Fruit fly (Drosophila melanogaster) whole organism, embryonic: ENCODE results near the gene Cand1.
A peak's percentile ranks its signal among the peaks of the same experiment; 100 is the strongest.

ENCODE experiments used
- CG1024 ChIP-seq: fragments of 200-800 bp; sonication (Bioruptor generic); IDR thresholded peaks from 2 replicates; pipeline ENCODE4 v1.3.6; 2022; ENCODE audit warnings: missing biosample characterization, missing genetic modification characterization
- CG10979 ChIP-seq: fragments of 200-800 bp; sonication (Bioruptor generic); optimal IDR thresholded peaks from 2 replicates; lab custom pipeline; 2018; ENCODE audit warnings: missing biosample characterization, mild to moderate bottlenecking, missing genetic modification characterization, moderate library complexity
- CG12299 ChIP-seq: fragments of 200-800 bp; sonication (Bioruptor generic); optimal IDR thresholded peaks from 2 replicates; lab custom pipeline; 2018; ENCODE audit warnings: missing biosample characterization, mild to moderate bottlenecking, missing genetic modification characterization
- CG12769 ChIP-seq: fragments of 200-800 bp; sonication (Bioruptor generic); optimal IDR thresholded peaks from 2 replicates; lab custom pipeline; 2019; ENCODE audit warnings: missing biosample characterization, mild to moderate bottlenecking, missing genetic modification characterization, moderate library complexity
- CG13775 ChIP-seq: fragments of 200-800 bp; sonication (Bioruptor generic); optimal IDR thresholded peaks from 3 replicates; lab custom pipeline; 2017; ENCODE audit warnings: missing biosample characterization, mild to moderate bottlenecking, missing genetic modification characterization
- CG14965 ChIP-seq: fragments of 200-800 bp; sonication (Bioruptor generic); optimal IDR thresholded peaks from 2 replicates; lab custom pipeline; 2016; ENCODE audit warnings: missing biosample characterization, missing genetic modification characterization, borderline replicate concordance
- CG15601 ChIP-seq: fragments of 200-800 bp; sonication (Bioruptor generic); optimal IDR thresholded peaks from 3 replicates; lab custom pipeline; 2019; ENCODE audit warnings: missing biosample characterization, mild to moderate bottlenecking, missing genetic modification characterization, moderate library complexity
- CG16813 ChIP-seq: fragments of 200-800 bp; sonication (Bioruptor generic); IDR thresholded peaks from 3 replicates; pipeline ENCODE4 v1.3.6; 2022; ENCODE audit warnings: missing biosample characterization, missing genetic modification characterization; ENCODE audit not compliant: partially characterized antibody
- CG17328 ChIP-seq: fragments of 200-800 bp; sonication (Bioruptor generic); IDR thresholded peaks from 2 replicates; pipeline ENCODE4 v1.3.6; 2022; ENCODE audit warnings: missing biosample characterization, missing genetic modification characterization
- CG17361 ChIP-seq: fragments of 200-800 bp; sonication (Bioruptor generic); IDR thresholded peaks from 3 replicates; pipeline ENCODE4 v1.3.6; 2022; ENCODE audit warnings: missing biosample characterization, missing genetic modification characterization
- CG17385 ChIP-seq: fragments of 200-800 bp; sonication (Bioruptor generic); optimal IDR thresholded peaks from 3 replicates; lab custom pipeline; 2018; ENCODE audit warnings: missing biosample characterization, mild to moderate bottlenecking, missing genetic modification characterization
- CG18011 ChIP-seq: fragments of 200-800 bp; sonication (Bioruptor generic); optimal IDR thresholded peaks from 2 replicates; lab custom pipeline; 2017; ENCODE audit warnings: missing biosample characterization, missing genetic modification characterization, mild to moderate bottlenecking, moderate library complexity, missing genotype
- CG2875 ChIP-seq: fragments of 200-800 bp; sonication (Bioruptor generic); optimal IDR thresholded peaks from 2 replicates; lab custom pipeline; 2017; ENCODE audit warnings: missing biosample characterization, mild to moderate bottlenecking, missing genetic modification characterization, missing genetic modification reagents
- CG2889 ChIP-seq: fragments of 200-800 bp; sonication (Bioruptor generic); IDR thresholded peaks from 3 replicates; pipeline ENCODE4 v1.3.6; 2022; ENCODE audit warnings: missing biosample characterization, missing genetic modification characterization
- CG32767 ChIP-seq: fragments of 200-800 bp; sonication (Bioruptor generic); IDR thresholded peaks from 2 replicates; pipeline ENCODE4 v1.3.6; 2022; ENCODE audit warnings: missing biosample characterization, missing genetic modification characterization
- CG34422 ChIP-seq: fragments of 200-800 bp; sonication (Bioruptor generic); IDR thresholded peaks from 3 replicates; pipeline ENCODE4 v1.3.6; 2022; ENCODE audit warnings: missing biosample characterization, missing genetic modification characterization
- CG4707 ChIP-seq: fragments of 200-800 bp; sonication (Bioruptor generic); optimal IDR thresholded peaks from 2 replicates; lab custom pipeline; 2018; ENCODE audit warnings: missing biosample characterization, mild to moderate bottlenecking, missing genetic modification characterization, moderate library complexity
- CG4730 ChIP-seq: fragments of 200-800 bp; sonication (Bioruptor generic); IDR thresholded peaks from 2 replicates; pipeline ENCODE4 v1.3.6; 2022; ENCODE audit warnings: missing biosample characterization, missing genetic modification characterization
- CG6791 ChIP-seq: fragments of 200-800 bp; sonication (Bioruptor generic); IDR thresholded peaks from 3 replicates; pipeline ENCODE4 v1.3.6; 2022; ENCODE audit warnings: missing biosample characterization, missing genetic modification characterization; ENCODE audit not compliant: partially characterized antibody
- CG7786 ChIP-seq: fragments of 200-800 bp; sonication (Bioruptor generic); optimal IDR thresholded peaks from 2 replicates; lab custom pipeline; 2016; ENCODE audit warnings: missing biosample characterization, missing genetic modification characterization
- CG7987 ChIP-seq: fragments of 200-800 bp; sonication (Bioruptor generic); optimal IDR thresholded peaks from 2 replicates; lab custom pipeline; 2018; ENCODE audit warnings: missing biosample characterization, mild to moderate bottlenecking, missing genetic modification characterization, moderate library complexity
- CG8089 ChIP-seq: fragments of 200-800 bp; sonication (Bioruptor generic); optimal IDR thresholded peaks from 3 replicates; lab custom pipeline; 2016; ENCODE audit warnings: missing biosample characterization, missing genetic modification characterization
- CG9215 ChIP-seq: fragments of 200-800 bp; sonication (Bioruptor generic); IDR thresholded peaks from 2 replicates; pipeline ENCODE4 v1.3.6; 2022; ENCODE audit warnings: missing biosample characterization, missing genetic modification characterization
- Dll ChIP-seq: fragments of 200-800 bp; sonication (Bioruptor generic); IDR thresholded peaks from 4 replicates; pipeline ENCODE4 v1.3.6; 2022; ENCODE audit warnings: missing biosample characterization, missing genetic modification characterization; ENCODE audit not compliant: partially characterized antibody
- Dref ChIP-seq: fragments of 200-800 bp; sonication (Bioruptor generic); IDR thresholded peaks from 2 replicates; pipeline ENCODE4 v1.3.6; 2022; ENCODE audit warnings: missing biosample characterization, missing genetic modification characterization
- Hand ChIP-seq: fragments of 200-800 bp; sonication (Bioruptor generic); optimal IDR thresholded peaks from 2 replicates; lab custom pipeline; 2017; ENCODE audit warnings: mild to moderate bottlenecking, missing biosample characterization, missing genetic modification reagents, missing genetic modification characterization
- Hr51 ChIP-seq, 2 experiments: fragments of 200-800 bp; sonication (Bioruptor generic); optimal IDR thresholded peaks; 2 replicates in 1 of 2; 3 replicates in 1 of 2; lab custom pipeline; 2016 to 2018; ENCODE audit warnings: missing biosample characterization in 2 of 2, missing genetic modification characterization in 2 of 2, mild to moderate bottlenecking in 1 of 2, moderate library complexity in 1 of 2
- Lhr ChIP-seq: fragments of 200-800 bp; sonication (Bioruptor generic); optimal IDR thresholded peaks from 3 replicates; lab custom pipeline; 2017; ENCODE audit warnings: mild to moderate bottlenecking, missing biosample characterization, missing genetic modification reagents, missing genetic modification characterization
- Mad ChIP-seq: fragments of 200-800 bp; sonication (Bioruptor generic); optimal IDR thresholded peaks from 2 replicates; lab custom pipeline; 2016; ENCODE audit warnings: missing biosample characterization, missing genetic modification characterization
- Myb ChIP-seq: fragments of 200-800 bp; sonication (Bioruptor generic); optimal IDR thresholded peaks from 2 replicates; lab custom pipeline; 2016; ENCODE audit warnings: missing biosample characterization, missing genetic modification characterization
- NFAT ChIP-seq: fragments of 200-800 bp; sonication (Bioruptor generic); IDR thresholded peaks from 2 replicates; pipeline ENCODE4 v1.3.6; 2022; ENCODE audit warnings: missing biosample characterization, missing genetic modification characterization
- Trl ChIP-seq, 3 experiments: fragments of >200 bp in 2 of 3; fragments of 200-800 bp in 1 of 3; sonication (Bioruptor generic) in 1 of 3; optimal IDR thresholded peaks; 2 replicates in 1 of 3; 3 replicates in 2 of 3; lab custom pipeline; 2016 to 2017; ENCODE audit warnings: missing biosample characterization in 1 of 3, missing genetic modification characterization in 1 of 3
- YL-1 ChIP-seq: fragments of 200-800 bp; sonication (Bioruptor generic); optimal IDR thresholded peaks from 3 replicates; lab custom pipeline; 2017; ENCODE audit warnings: missing biosample characterization, mild to moderate bottlenecking, missing genetic modification characterization
- az2 ChIP-seq: fragments of 200-800 bp; sonication (Bioruptor generic); optimal IDR thresholded peaks from 3 replicates; lab custom pipeline; 2016; ENCODE audit warnings: missing biosample characterization, missing genetic modification characterization
- btn ChIP-seq: fragments of 200-800 bp; sonication (Bioruptor generic); optimal IDR thresholded peaks from 2 replicates; lab custom pipeline; 2016; ENCODE audit warnings: missing biosample characterization, missing genetic modification characterization
- cas ChIP-seq: fragments of 200-800 bp; sonication (Bioruptor generic); IDR thresholded peaks from 2 replicates; pipeline ENCODE4 v1.3.6; 2022; ENCODE audit warnings: missing biosample characterization, missing genetic modification characterization
- eyg ChIP-seq: fragments of 200-800 bp; sonication (Bioruptor generic); optimal IDR thresholded peaks from 3 replicates; lab custom pipeline; 2016; ENCODE audit warnings: missing biosample characterization, missing genetic modification characterization
- ind ChIP-seq: fragments of 200-800 bp; sonication (Bioruptor generic); optimal IDR thresholded peaks from 3 replicates; lab custom pipeline; 2016; ENCODE audit warnings: missing biosample characterization, missing genetic modification characterization
- nerfin-2 ChIP-seq: fragments of 200-800 bp; sonication (Bioruptor generic); IDR thresholded peaks from 2 replicates; pipeline ENCODE4 v1.3.6; 2022; ENCODE audit warnings: missing biosample characterization, missing genetic modification characterization; ENCODE audit not compliant: partially characterized antibody
- pros ChIP-seq: fragments of 200-800 bp; sonication (Bioruptor generic); optimal IDR thresholded peaks from 3 replicates; lab custom pipeline; 2019; ENCODE audit warnings: missing biosample characterization, mild to moderate bottlenecking, missing genetic modification characterization, moderate library complexity
- pzg ChIP-seq: fragments of 200-800 bp; sonication (Bioruptor generic); optimal IDR thresholded peaks from 3 replicates; lab custom pipeline; 2018; ENCODE audit warnings: missing biosample characterization, mild to moderate bottlenecking, missing genetic modification characterization, moderate library complexity
- scrt ChIP-seq: fragments of 200-800 bp; sonication (Bioruptor generic); optimal IDR thresholded peaks from 2 replicates; lab custom pipeline; 2018; ENCODE audit warnings: missing biosample characterization, mild to moderate bottlenecking, missing genetic modification characterization, moderate library complexity
- sens ChIP-seq: fragments of 200-800 bp; sonication (Bioruptor generic); peaks from one replicate; lab custom pipeline; 2016; ENCODE audit warnings: missing biosample characterization, missing genetic modification characterization
- sob ChIP-seq: fragments of 200-800 bp; sonication (Bioruptor generic); IDR thresholded peaks from 2 replicates; pipeline ENCODE4 v1.3.6; 2022; ENCODE audit warnings: missing biosample characterization, missing genetic modification characterization
- sug ChIP-seq: fragments of 200-800 bp; optimal IDR thresholded peaks from 2 replicates; lab custom pipeline; 2019; ENCODE audit warnings: missing biosample characterization, mild to moderate bottlenecking, missing genetic modification characterization, moderate library complexity
- ttk ChIP-seq: fragments of 200-800 bp; sonication (Bioruptor generic); IDR thresholded peaks from 2 replicates; pipeline ENCODE4 v2.1.2; 2022; ENCODE audit warnings: missing biosample characterization, missing genetic modification characterization
- unpg ChIP-seq: fragments of 200-800 bp; sonication (Bioruptor generic); optimal IDR thresholded peaks from 3 replicates; lab custom pipeline; 2018; ENCODE audit warnings: missing biosample characterization, mild to moderate bottlenecking, missing genetic modification characterization, moderate library complexity
- z ChIP-seq: fragments of 200-800 bp; sonication (Bioruptor generic); IDR thresholded peaks from 3 replicates; pipeline ENCODE4 v1.3.6; 2022; ENCODE audit warnings: missing biosample characterization, missing genetic modification characterization
- zf30C ChIP-seq: fragments of 200-800 bp; sonication (Bioruptor generic); optimal IDR thresholded peaks from 3 replicates; lab custom pipeline; 2018; ENCODE audit warnings: missing biosample characterization, mild to moderate bottlenecking, missing genetic modification characterization

The Cand1 gene

DNA sequence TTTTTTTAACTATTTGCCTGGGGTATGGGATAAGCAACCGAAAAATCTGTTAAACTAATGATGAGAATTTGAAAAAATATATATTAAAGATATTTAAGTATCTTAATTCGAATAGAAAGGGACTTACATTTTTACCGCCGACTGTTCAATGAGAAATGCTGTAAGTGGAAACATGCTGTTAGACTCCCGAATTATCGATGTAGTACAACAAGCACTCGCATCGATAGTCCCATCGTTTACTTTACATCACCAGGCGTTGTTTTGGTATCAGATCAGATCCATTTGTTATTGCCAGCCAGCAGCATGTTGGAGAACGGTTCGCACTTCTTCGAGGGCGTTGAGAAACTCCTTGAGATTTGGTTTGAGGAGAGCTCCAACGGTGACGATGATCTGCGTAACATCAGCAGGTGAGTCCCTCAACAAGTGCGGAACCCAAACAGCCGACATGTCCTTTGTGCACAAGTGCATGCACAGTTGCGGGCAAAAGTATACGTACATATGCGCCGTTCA is 23.2 kb downstream of the Cand1 start, which contains the start of gene SamDC:
TSS of gene SamDC (plus strand) at position 246 of the 510 bp plus-strand sequence.
- TF ChIP-seq btn (no peak), CG7786 (GFP tag; lab: Kevin White, UChicago) (peak; percentile 16), CG6791 (peak; percentile 87), Lhr (peak; percentile 79), YL-1 (GFP tag; lab: Kevin White, UChicago) (peak; percentile 61), ind (peak; percentile 25), Trl (optimal IDR thresholded peaks at IDR 0.05; lab: Kevin White, UChicago) (no peak), Trl (GFP tag; optimal IDR thresholded peaks at IDR 0.05; lab: Kevin White, UChicago) (peak; percentile 58), CG2875 (GFP tag; lab: Kevin White, UChicago) (no peak), CG10979 (tag; lab: Kevin White, UChicago) (peak; percentile 16), Hr51 (GFP tag; optimal IDR thresholded peaks at IDR 0.05; lab: Kevin White, UChicago) (peak; percentile 40 to 60), Dref (GFP tag; lab: Robert Waterston, UW) (peak; percentile 91), nerfin-2 (GFP tag; lab: Robert Waterston, UW) (peak; percentile 59; the same call in 1 of the 2 replicates), unpg (GFP tag; lab: Kevin White, UChicago) (peak; percentile 57), CG32767 (no peak), eyg (GFP tag; lab: Kevin White, UChicago) (peak; percentile 18), CG4730 (GFP tag; lab: Robert Waterston, UW) (no peak), CG4707 (peak; percentile 8), zf30C (GFP tag; lab: Kevin White, UChicago) (no peak), sug (tag; lab: Kevin White, UChicago) (peak; percentile 48), cas (GFP tag; lab: Robert Waterston, UW) (0 out of 2 replicates have a peak, but pooled peaks have one; percentile 13), CG8089 (GFP tag; lab: Kevin White, UChicago) (no peak), CG17385 (GFP tag; lab: Kevin White, UChicago) (peak; percentile 48), CG14965 (no peak), sob (GFP tag; lab: Robert Waterston, UW) (peak; percentile 65; the same call in 1 of the 2 replicates), CG15601 (tag; lab: Kevin White, UChicago) (peak; percentile 59), CG34422 (GFP tag; lab: Robert Waterston, UW) (peak; percentile 72; the same call in 2 of the 3 replicates), Mad (GFP tag; lab: Kevin White, UChicago) (peak; percentile 4), CG17328 (GFP tag; lab: Robert Waterston, UW) (peak; percentile 24; the same call in 1 of the 2 replicates), CG18011 (GFP tag; lab: Kevin White, UChicago) (no peak), CG12299 (no peak), CG16813 (GFP tag; lab: Robert Waterston, UW) (peak; percentile 81), CG17361 (GFP tag; lab: Robert Waterston, UW) (peak; percentile 4), CG9215 (GFP tag; lab: Robert Waterston, UW) (no peak), z (GFP tag; lab: Robert Waterston, UW) (no peak), pros (peak; percentile 14), sens (peak; percentile 84), CG7987 (GFP tag; lab: Kevin White, UChicago) (peak; percentile 21), CG13775 (GFP tag; lab: Kevin White, UChicago) (peak; percentile 45), scrt (GFP tag; lab: Kevin White, UChicago) (peak; percentile 46), NFAT (GFP tag; lab: Robert Waterston, UW) (peak; percentile 71; the same call in 1 of the 2 replicates), CG12769 (tag; lab: Kevin White, UChicago) (peak; percentile 32), CG1024 (GFP tag; lab: Robert Waterston, UW) (peak; percentile 95), Hand (GFP tag; lab: Kevin White, UChicago) (no peak), ttk (GFP tag; lab: Robert Waterston, UW) (no peak; the same call in 1 of the 2 replicates), pzg (GFP tag; lab: Kevin White, UChicago) (peak; percentile 88), CG2889 (GFP tag; lab: Robert Waterston, UW) (no peak), az2 (GFP tag; lab: Kevin White, UChicago) (peak; percentile 53), Dll (GFP tag; lab: Robert Waterston, UW) (peak; percentile 77), Myb (GFP tag; lab: Kevin White, UChicago) (peak; percentile 5)
